Fruit fly (Drosophila melanogaster) whole organism, embryonic: ENCODE results near the gene Rab18.

Experiments used
- Abd-B ChIP-seq: fragments of 200-800 bp; sonication (Bioruptor generic); optimal IDR thresholded peaks from 2 replicates; lab custom pipeline; 2018; ENCODE audit warnings: missing biosample characterization, mild to moderate bottlenecking, missing genetic modification characterization, moderate library complexity
- Aef1 ChIP-seq: fragments of 200-800 bp; sonication (Bioruptor generic); IDR thresholded peaks from 3 replicates; pipeline ENCODE4 v1.3.6; 2022; ENCODE audit warnings: missing biosample characterization, missing genetic modification characterization
- CG14710 ChIP-seq: fragments of 200-800 bp; sonication (Bioruptor generic); optimal IDR thresholded peaks from 3 replicates; lab custom pipeline; 2019; ENCODE audit warnings: missing biosample characterization, mild to moderate bottlenecking, missing genetic modification characterization, moderate library complexity
- CG15011 ChIP-seq: fragments of 200-800 bp; sonication (Bioruptor generic); optimal IDR thresholded peaks from 3 replicates; lab custom pipeline; 2018; ENCODE audit warnings: missing biosample characterization, mild to moderate bottlenecking, missing genetic modification characterization
- CG1602 ChIP-seq: fragments of 200-800 bp; sonication (Bioruptor generic); optimal IDR thresholded peaks from 3 replicates; lab custom pipeline; 2016; ENCODE audit warnings: missing biosample characterization, missing genetic modification characterization
- CG16779 ChIP-seq: fragments of 200-800 bp; sonication (Bioruptor generic); IDR thresholded peaks from 2 replicates; pipeline ENCODE4 v1.3.6; 2022; ENCODE audit warnings: missing biosample characterization, missing genetic modification characterization
- CG17568 ChIP-seq: fragments of 200-800 bp; sonication (Bioruptor generic); optimal IDR thresholded peaks from 2 replicates; lab custom pipeline; 2018; ENCODE audit warnings: missing biosample characterization, mild to moderate bottlenecking, missing genetic modification characterization, moderate library complexity
- CG17612 ChIP-seq: fragments of 200-800 bp; sonication (Bioruptor generic); IDR thresholded peaks from 2 replicates; pipeline ENCODE4 v1.3.6; 2022; ENCODE audit warnings: missing biosample characterization, missing genetic modification characterization
- CG17912 ChIP-seq: fragments of 200-800 bp; sonication (Bioruptor generic); optimal IDR thresholded peaks from 2 replicates; lab custom pipeline; 2018; ENCODE audit warnings: missing biosample characterization, mild to moderate bottlenecking, missing genetic modification characterization
- CG18011 ChIP-seq: fragments of 200-800 bp; sonication (Bioruptor generic); optimal IDR thresholded peaks from 2 replicates; lab custom pipeline; 2017; ENCODE audit warnings: missing biosample characterization, missing genetic modification characterization, mild to moderate bottlenecking, moderate library complexity, missing genotype
- CG32772 ChIP-seq: fragments of 200-800 bp; sonication (Bioruptor generic); IDR thresholded peaks from 2 replicates; pipeline ENCODE4 v1.3.6; 2022; ENCODE audit warnings: missing biosample characterization, missing genetic modification characterization
- CG33213 ChIP-seq: fragments of 200-800 bp; sonication (Bioruptor generic); optimal IDR thresholded peaks from 3 replicates; lab custom pipeline; 2016; ENCODE audit warnings: missing biosample characterization, missing genetic modification characterization
- CG34376 ChIP-seq: fragments of 200-800 bp; sonication (Bioruptor generic); optimal IDR thresholded peaks from 2 replicates; lab custom pipeline; 2018; ENCODE audit warnings: missing biosample characterization, mild to moderate bottlenecking, missing genetic modification characterization
- CG3995 ChIP-seq: fragments of 200-800 bp; sonication (Bioruptor generic); optimal IDR thresholded peaks from 3 replicates; lab custom pipeline; 2016; ENCODE audit warnings: missing biosample characterization, missing genetic modification characterization
- CG5953 ChIP-seq: fragments of 200-800 bp; sonication (Bioruptor generic); IDR thresholded peaks from 2 replicates; pipeline ENCODE4 v1.3.6; 2022; ENCODE audit warnings: missing biosample characterization, missing genetic modification characterization
- CG6272 ChIP-seq: fragments of 200-800 bp; sonication (Bioruptor generic); IDR thresholded peaks from 2 replicates; pipeline ENCODE4 v1.3.6; 2022; ENCODE audit warnings: missing biosample characterization, missing genetic modification characterization
- CG7271 ChIP-seq: fragments of 200-800 bp; sonication (Bioruptor generic); optimal IDR thresholded peaks from 2 replicates; lab custom pipeline; 2018; ENCODE audit warnings: missing biosample characterization, mild to moderate bottlenecking, missing genetic modification characterization, moderate library complexity
- CG7963 ChIP-seq: fragments of 200-800 bp; sonication (Bioruptor generic); IDR thresholded peaks from 3 replicates; pipeline ENCODE4 v1.3.6; 2022; ENCODE audit warnings: missing biosample characterization, missing genetic modification characterization; ENCODE audit not compliant: partially characterized antibody
- CG7987 ChIP-seq: fragments of 200-800 bp; sonication (Bioruptor generic); optimal IDR thresholded peaks from 2 replicates; lab custom pipeline; 2018; ENCODE audit warnings: missing biosample characterization, mild to moderate bottlenecking, missing genetic modification characterization, moderate library complexity
- CG8478 ChIP-seq: fragments of >200 bp; optimal IDR thresholded peaks from 2 replicates; lab custom pipeline; 2018
- CG9215 ChIP-seq: fragments of 200-800 bp; sonication (Bioruptor generic); IDR thresholded peaks from 2 replicates; pipeline ENCODE4 v1.3.6; 2022; ENCODE audit warnings: missing biosample characterization, missing genetic modification characterization
- CG9932 ChIP-seq: fragments of 200-800 bp; sonication (Bioruptor generic); IDR thresholded peaks from 2 replicates; pipeline ENCODE4 v1.3.6; 2022; ENCODE audit warnings: missing biosample characterization, missing genetic modification characterization
- Dfd ChIP-seq, 2 experiments: fragments of >200 bp; optimal IDR thresholded peaks; 2 replicates each; lab custom pipeline; 2017; ENCODE audit warnings: missing biosample characterization in 2 of 2, missing genetic modification characterization in 2 of 2
- E2f2 ChIP-seq: fragments of 200-800 bp; sonication (Bioruptor generic); IDR thresholded peaks from 2 replicates; pipeline ENCODE4 v1.3.6; 2022; ENCODE audit warnings: missing biosample characterization, missing genetic modification characterization
- Elba2 ChIP-seq: fragments of 200-800 bp; sonication (Bioruptor generic); optimal IDR thresholded peaks from 3 replicates; lab custom pipeline; 2016; ENCODE audit warnings: missing biosample characterization, missing genetic modification characterization
- H15 ChIP-seq: fragments of 200-800 bp; sonication (Bioruptor generic); IDR thresholded peaks from 3 replicates; pipeline ENCODE4 v1.3.6; 2022; ENCODE audit warnings: missing biosample characterization, missing genetic modification characterization
- HLH54F ChIP-seq: fragments of 200-800 bp; sonication (Bioruptor generic); optimal IDR thresholded peaks from 3 replicates; lab custom pipeline; 2016; ENCODE audit warnings: missing biosample characterization, missing genetic modification characterization
- Hand ChIP-seq: fragments of 200-800 bp; sonication (Bioruptor generic); optimal IDR thresholded peaks from 2 replicates; lab custom pipeline; 2017; ENCODE audit warnings: mild to moderate bottlenecking, missing biosample characterization, missing genetic modification reagents, missing genetic modification characterization
- Hmr ChIP-seq: fragments of 200-800 bp; sonication (Bioruptor generic); optimal IDR thresholded peaks from 3 replicates; lab custom pipeline; 2017; ENCODE audit warnings: mild to moderate bottlenecking, missing biosample characterization, missing genetic modification reagents, missing genetic modification characterization
- Lpt ChIP-seq: fragments of >200 bp; optimal IDR thresholded peaks from 2 replicates; lab custom pipeline; 2018; ENCODE audit warnings: missing biosample characterization, missing genetic modification characterization
- Max ChIP-seq: fragments of 200-800 bp; sonication (Bioruptor generic); optimal IDR thresholded peaks from 2 replicates; lab custom pipeline; 2016; ENCODE audit warnings: missing biosample characterization, mild to moderate bottlenecking, missing genetic modification characterization
- Mes4 ChIP-seq: fragments of 200-800 bp; sonication (Bioruptor generic); optimal IDR thresholded peaks from 2 replicates; lab custom pipeline; 2016; ENCODE audit warnings: missing biosample characterization, missing genetic modification characterization
- NfI ChIP-seq: fragments of 200-800 bp; sonication (Bioruptor generic); optimal IDR thresholded peaks from 3 replicates; lab custom pipeline; 2018; ENCODE audit warnings: missing biosample characterization, mild to moderate bottlenecking, missing genetic modification characterization, moderate library complexity
- Opbp ChIP-seq: fragments of 200-800 bp; sonication (Bioruptor generic); IDR thresholded peaks from 3 replicates; pipeline ENCODE4 v1.3.6; 2022; ENCODE audit warnings: missing biosample characterization, missing genetic modification characterization; ENCODE audit not compliant: partially characterized antibody
- Ptx1 ChIP-seq: fragments of 200-800 bp; sonication (Bioruptor generic); IDR thresholded peaks from 2 replicates; pipeline ENCODE4 v1.3.6; 2022; ENCODE audit warnings: missing biosample characterization, missing genetic modification characterization
- Ravus ChIP-seq: fragments of 200-800 bp; sonication (Bioruptor generic); IDR thresholded peaks from 2 replicates; pipeline ENCODE4 v1.3.6; 2022; ENCODE audit warnings: missing biosample characterization, missing genetic modification characterization
- Spps ChIP-seq: fragments of 200-800 bp; sonication (Bioruptor generic); optimal IDR thresholded peaks from 2 replicates; lab custom pipeline; 2018; ENCODE audit warnings: missing biosample characterization, mild to moderate bottlenecking, missing genetic modification characterization
- ap ChIP-seq: fragments of 200-800 bp; sonication (Bioruptor generic); IDR thresholded peaks from 2 replicates; pipeline ENCODE4 v1.3.6; 2022; ENCODE audit warnings: missing biosample characterization, missing genetic modification characterization
- btn ChIP-seq: fragments of 200-800 bp; sonication (Bioruptor generic); optimal IDR thresholded peaks from 2 replicates; lab custom pipeline; 2016; ENCODE audit warnings: missing biosample characterization, missing genetic modification characterization
- cato ChIP-seq: fragments of 200-800 bp; sonication (Bioruptor generic); optimal IDR thresholded peaks from 2 replicates; lab custom pipeline; 2016; ENCODE audit warnings: missing biosample characterization, missing genetic modification characterization, borderline replicate concordance
- chinmo ChIP-seq: fragments of 200-800 bp; sonication (Bioruptor generic); IDR thresholded peaks from 4 replicates; pipeline ENCODE4 v1.3.6; 2022; ENCODE audit warnings: missing biosample characterization, missing genetic modification characterization; ENCODE audit not compliant: partially characterized antibody
- corto ChIP-seq: fragments of 200-800 bp; sonication (Bioruptor generic); optimal IDR thresholded peaks from 2 replicates; lab custom pipeline; 2016; ENCODE audit warnings: missing biosample characterization, mild to moderate bottlenecking, missing genetic modification characterization, moderate library complexity
- fru ChIP-seq: fragments of >200 bp; optimal IDR thresholded peaks from 2 replicates; lab custom pipeline; 2017
- fu2 ChIP-seq: fragments of 200-800 bp; sonication (Bioruptor generic); optimal IDR thresholded peaks from 2 replicates; lab custom pipeline; 2016; ENCODE audit warnings: missing biosample characterization, missing genetic modification characterization
- jing ChIP-seq: fragments of 200-800 bp; sonication (Bioruptor generic); optimal IDR thresholded peaks from 2 replicates; lab custom pipeline; 2018; ENCODE audit warnings: missing biosample characterization, mild to moderate bottlenecking, missing genetic modification characterization
- kay ChIP-seq: fragments of 200-800 bp; sonication (Bioruptor generic); optimal IDR thresholded peaks from 2 replicates; lab custom pipeline; 2016; ENCODE audit warnings: missing biosample characterization, missing genetic modification characterization
- luna ChIP-seq: fragments of 200-800 bp; sonication (Bioruptor generic); optimal IDR thresholded peaks from 2 replicates; lab custom pipeline; 2016; ENCODE audit warnings: missing biosample characterization, missing genetic modification characterization
- repo ChIP-seq: fragments of 200-800 bp; sonication (Bioruptor generic); optimal IDR thresholded peaks from 2 replicates; lab custom pipeline; 2016; ENCODE audit warnings: missing biosample characterization, missing genetic modification characterization
- sob ChIP-seq: fragments of 200-800 bp; sonication (Bioruptor generic); IDR thresholded peaks from 2 replicates; pipeline ENCODE4 v1.3.6; 2022; ENCODE audit warnings: missing biosample characterization, missing genetic modification characterization
- wdn ChIP-seq: fragments of 200-800 bp; sonication (Bioruptor generic); IDR thresholded peaks from 2 replicates; pipeline ENCODE4 v1.3.6; 2022; ENCODE audit warnings: missing biosample characterization, missing genetic modification characterization
- z ChIP-seq: fragments of 200-800 bp; sonication (Bioruptor generic); IDR thresholded peaks from 3 replicates; pipeline ENCODE4 v1.3.6; 2022; ENCODE audit warnings: missing biosample characterization, missing genetic modification characterization
- zf30C ChIP-seq: fragments of 200-800 bp; sonication (Bioruptor generic); optimal IDR thresholded peaks from 3 replicates; lab custom pipeline; 2018; ENCODE audit warnings: missing biosample characterization, mild to moderate bottlenecking, missing genetic modification characterization

The Rab18 gene

dm6 chrX:5698087-5698727 is 26.6 kb upstream of the Rab18 start, which contains the start of gene AdamTS-B:
AdamTS-B (plus strand) TSS chrX:5698557.
- TF ChIP-seq Mes4 (GFP tag; lab: Kevin White, UChicago): no peak
- no peak for TF ChIP-seq CG17612 (GFP tag; lab: Robert Waterston, UW)
- no peak for TF ChIP-seq Opbp (GFP tag; lab: Robert Waterston, UW)
- no peak for TF ChIP-seq Lpt
- TF ChIP-seq ap (GFP tag; lab: Robert Waterston, UW): 0 out of 2 replicates have a peak, but pooled peaks have one; percentile 13
- TF ChIP-seq fru (lab: Kevin White, UChicago): no peak
- no peak for TF ChIP-seq CG34376 (GFP tag; lab: Kevin White, UChicago)
- TF ChIP-seq Ptx1 (GFP tag; lab: Robert Waterston, UW): peak; percentile 56
- no peak for TF ChIP-seq CG33213
- TF ChIP-seq CG17568 (GFP tag; lab: Kevin White, UChicago): no peak
- peak; percentile 28 for TF ChIP-seq Hmr (GFP tag; lab: Kevin White, UChicago)
- TF ChIP-seq wdn (GFP tag; lab: Robert Waterston, UW): no peak
- TF ChIP-seq fu2 (GFP tag; lab: Kevin White, UChicago): no peak
- TF ChIP-seq corto: no peak
- TF ChIP-seq zf30C: no peak
- TF ChIP-seq CG18011 (GFP tag; lab: Kevin White, UChicago): no peak
- peak; percentile 18 for TF ChIP-seq Max
- TF ChIP-seq CG15011 (GFP tag; lab: Kevin White, UChicago): no peak
- peak; percentile 63 for TF ChIP-seq CG9932
- TF ChIP-seq luna (GFP tag; lab: Kevin White, UChicago): no peak
- TF ChIP-seq HLH54F: peak; percentile 14
- no peak for TF ChIP-seq kay
- TF ChIP-seq CG7987 (GFP tag; lab: Kevin White, UChicago): no peak
- TF ChIP-seq Dfd (GFP tag; optimal IDR thresholded peaks at IDR 0.05; lab: Kevin White, UChicago): no peak
- no peak for TF ChIP-seq CG6272
- no peak for TF ChIP-seq Abd-B (GFP tag; lab: Kevin White, UChicago)
- no peak for TF ChIP-seq repo (GFP tag; lab: Kevin White, UChicago)
- no peak for TF ChIP-seq CG5953
- TF ChIP-seq CG1602 (GFP tag; lab: Kevin White, UChicago): peak; percentile 9
- TF ChIP-seq cato (GFP tag; lab: Kevin White, UChicago): no peak
- TF ChIP-seq z (GFP tag; lab: Robert Waterston, UW): no peak
- TF ChIP-seq H15 (GFP tag; lab: Robert Waterston, UW): no peak
- no peak for TF ChIP-seq jing
- TF ChIP-seq Elba2 (GFP tag; lab: Kevin White, UChicago): peak; percentile 13
- TF ChIP-seq CG8478: no peak
- TF ChIP-seq CG32772 (GFP tag; lab: Robert Waterston, UW): no peak
- TF ChIP-seq NfI: peak; percentile 41
- no peak for TF ChIP-seq Hand (GFP tag; lab: Kevin White, UChicago)
- no peak for TF ChIP-seq CG17912
- TF ChIP-seq chinmo (GFP tag; lab: Robert Waterston, UW): no peak
- TF ChIP-seq CG9215 (GFP tag; lab: Robert Waterston, UW): peak; percentile 28; the same call in 1 of the 2 replicates
- TF ChIP-seq CG3995 (GFP tag; lab: Kevin White, UChicago): no peak
- TF ChIP-seq sob (GFP tag; lab: Robert Waterston, UW): peak; percentile 35; the same call in 1 of the 2 replicates
- TF ChIP-seq CG16779 (GFP tag; lab: Robert Waterston, UW): no peak
- TF ChIP-seq CG7271 (tag; lab: Kevin White, UChicago): no peak
- peak; percentile 39; the same call in 1 of the 2 replicates for TF ChIP-seq E2f2 (GFP tag; lab: Robert Waterston, UW)
- no peak for TF ChIP-seq Spps (tag; lab: Kevin White, UChicago)
- no peak for TF ChIP-seq Aef1 (GFP tag; lab: Robert Waterston, UW)
- TF ChIP-seq btn (GFP tag; lab: Kevin White, UChicago): no peak
- TF ChIP-seq CG14710 (tag; lab: Kevin White, UChicago): peak; percentile 30
- no peak for TF ChIP-seq CG7963
- TF ChIP-seq Ravus: no peak
